Fruit fly (Drosophila melanogaster) whole organism, wandering third instar larva: ENCODE data around the gene CstF50.

ENCODE experiments used
- CG32264 ChIP-seq: fragments of 200-800 bp; sonication (Bioruptor generic); optimal IDR thresholded peaks from 2 replicates; lab custom pipeline; 2016; ENCODE audit warnings: missing biosample characterization, missing genetic modification characterization
- CG9705 ChIP-seq: fragments of 200-800 bp; sonication (Bioruptor generic); optimal IDR thresholded peaks from 2 replicates; lab custom pipeline; 2018; ENCODE audit warnings: missing biosample characterization, mild to moderate bottlenecking, missing genetic modification characterization
- CrebA ChIP-seq: fragments of 200-800 bp; sonication (Bioruptor generic); optimal IDR thresholded peaks from 2 replicates; lab custom pipeline; 2016; ENCODE audit warnings: missing biosample characterization, mild to moderate bottlenecking, missing genetic modification characterization, borderline replicate concordance
- Dfd ChIP-seq: fragments of >200 bp; optimal IDR thresholded peaks from 2 replicates; lab custom pipeline; 2017; ENCODE audit warnings: missing biosample characterization, missing genetic modification characterization
- Dif ChIP-seq: fragments of 200-275, 200-300 bp; sonication (Bioruptor generic); optimal IDR thresholded peaks from 2 replicates; lab custom pipeline; 2018; ENCODE audit warnings: missing biosample characterization, missing genetic modification characterization; ENCODE audit not compliant: partially characterized antibody
- HLH106 ChIP-seq: fragments of 200-800 bp; optimal IDR thresholded peaks from 3 replicates; lab custom pipeline; 2019; ENCODE audit warnings: missing biosample characterization, mild to moderate bottlenecking, missing genetic modification characterization, moderate library complexity
- Hr78 ChIP-seq: fragments of >200 bp; optimal IDR thresholded peaks from 2 replicates; lab custom pipeline; 2017; ENCODE audit warnings: missing biosample characterization, missing genetic modification characterization
- Hr83 ChIP-seq: fragments of 200-300 bp; sonication (Bioruptor generic); optimal IDR thresholded peaks from 2 replicates; lab custom pipeline; 2016; ENCODE audit warnings: missing biosample characterization, mild to moderate bottlenecking, missing genetic modification characterization, moderate library complexity; ENCODE audit not compliant: poor library complexity, severe bottlenecking
- Jra ChIP-seq: sonication (Bioruptor generic); optimal IDR thresholded peaks from 2 replicates; lab custom pipeline; 2016; ENCODE audit warnings: missing biosample characterization, missing genetic modification characterization
- Mio ChIP-seq: sonication (Bioruptor generic); optimal IDR thresholded peaks from 2 replicates; lab custom pipeline; 2016; ENCODE audit warnings: missing biosample characterization, missing genetic modification characterization
- OdsH ChIP-seq: fragments of 200-800 bp; sonication (Bioruptor generic); optimal IDR thresholded peaks from 2 replicates; lab custom pipeline; 2016; ENCODE audit warnings: missing biosample characterization, mild to moderate bottlenecking, missing genetic modification characterization
- Rel ChIP-seq, 2 experiments: fragments of 200-800 bp; sonication (Bioruptor generic) in 1 of 2; optimal IDR thresholded peaks; 2 replicates in 1 of 2; 3 replicates in 1 of 2; lab custom pipeline; 2016 to 2019; ENCODE audit warnings: mild to moderate bottlenecking in 2 of 2, missing biosample characterization in 2 of 2, missing genetic modification characterization in 2 of 2, moderate library complexity in 1 of 2
- Sp1 ChIP-seq: fragments of 200-800 bp; sonication (Bioruptor generic); optimal IDR thresholded peaks from 3 replicates; lab custom pipeline; 2019; ENCODE audit warnings: missing biosample characterization, mild to moderate bottlenecking, missing genetic modification characterization, moderate library complexity
- br ChIP-seq: fragments of 200-800 bp; sonication (Bioruptor generic); optimal IDR thresholded peaks from 2 replicates; lab custom pipeline; 2016; ENCODE audit warnings: missing biosample characterization, missing genetic modification characterization
- brk ChIP-seq: fragments of 200-800 bp; sonication (Bioruptor generic); optimal IDR thresholded peaks from 2 replicates; lab custom pipeline; 2016; ENCODE audit warnings: missing biosample characterization, mild to moderate bottlenecking, missing genetic modification characterization
- dl ChIP-seq, 2 experiments: fragments of 175-275, 200-275 bp in 1 of 2; fragments of 200-275 bp in 1 of 2; sonication (Bioruptor generic); optimal IDR thresholded peaks; lab custom pipeline; 2018; ENCODE audit warnings: mild to moderate bottlenecking in 2 of 2, missing biosample characterization in 2 of 2, missing genetic modification characterization in 2 of 2, moderate library complexity in 2 of 2; ENCODE audit not compliant: partially characterized antibody in 2 of 2, insufficient read depth in 1 of 2
- dsf ChIP-seq: sonication (Bioruptor generic); optimal IDR thresholded peaks from 2 replicates; lab custom pipeline; 2016; ENCODE audit warnings: missing biosample characterization, missing genetic modification characterization, borderline replicate concordance
- ey ChIP-seq: fragments of 200-800 bp; sonication (Bioruptor generic); optimal IDR thresholded peaks from 2 replicates; lab custom pipeline; 2016; ENCODE audit warnings: missing biosample characterization, missing genetic modification characterization
- foxo ChIP-seq, 2 experiments: fragments of 200-800 bp; sonication (Bioruptor generic); optimal IDR thresholded peaks; 2 replicates in 1 of 2; 3 replicates in 1 of 2; lab custom pipeline; 2016 to 2017; ENCODE audit warnings: missing biosample characterization in 2 of 2, missing genetic modification characterization in 2 of 2
- fru ChIP-seq: fragments of 200-800 bp; sonication (Bioruptor generic); optimal IDR thresholded peaks from 3 replicates; lab custom pipeline; 2016; ENCODE audit warnings: missing biosample characterization, mild to moderate bottlenecking, missing genetic modification characterization
- h ChIP-seq: fragments of 200-800 bp; sonication (Bioruptor generic); optimal IDR thresholded peaks from 3 replicates; lab custom pipeline; 2016; ENCODE audit warnings: missing biosample characterization, mild to moderate bottlenecking, missing genetic modification characterization
- jim ChIP-seq: fragments of 175-275, 200-325 bp; sonication (Bioruptor generic); optimal IDR thresholded peaks from 2 replicates; lab custom pipeline; 2016; ENCODE audit warnings: missing biosample characterization, mild to moderate bottlenecking, missing genetic modification characterization
- lola ChIP-seq: fragments of >200 bp; optimal IDR thresholded peaks from 2 replicates; lab custom pipeline; 2017; ENCODE audit warnings: missing biosample characterization, missing genetic modification characterization
- psq ChIP-seq: fragments of 200-800 bp; sonication (Bioruptor generic); optimal IDR thresholded peaks from 3 replicates; lab custom pipeline; 2017; ENCODE audit warnings: missing biosample characterization, mild to moderate bottlenecking, missing genetic modification characterization, moderate library complexity
- rgr ChIP-seq: fragments of 200-800 bp; sonication (Bioruptor generic); optimal IDR thresholded peaks from 3 replicates; lab custom pipeline; 2016; ENCODE audit warnings: missing biosample characterization, mild to moderate bottlenecking, missing genetic modification characterization
- sage ChIP-seq: fragments of 200-800 bp; sonication (Bioruptor generic); optimal IDR thresholded peaks from 2 replicates; lab custom pipeline; 2016; ENCODE audit warnings: missing biosample characterization, mild to moderate bottlenecking, missing genetic modification characterization
- tai ChIP-seq: sonication (Bioruptor generic); optimal IDR thresholded peaks from 2 replicates; lab custom pipeline; 2016; ENCODE audit warnings: missing biosample characterization, missing genetic modification characterization
- usp ChIP-seq: fragments of >200 bp; optimal IDR thresholded peaks from 2 replicates; lab custom pipeline; 2017; ENCODE audit warnings: missing biosample characterization, missing genetic modification characterization
- woc ChIP-seq: sonication (Bioruptor generic); optimal IDR thresholded peaks from 2 replicates; lab custom pipeline; 2016; ENCODE audit warnings: missing biosample characterization, mild to moderate bottlenecking, missing genetic modification characterization

CstF50 gene

DNA sequence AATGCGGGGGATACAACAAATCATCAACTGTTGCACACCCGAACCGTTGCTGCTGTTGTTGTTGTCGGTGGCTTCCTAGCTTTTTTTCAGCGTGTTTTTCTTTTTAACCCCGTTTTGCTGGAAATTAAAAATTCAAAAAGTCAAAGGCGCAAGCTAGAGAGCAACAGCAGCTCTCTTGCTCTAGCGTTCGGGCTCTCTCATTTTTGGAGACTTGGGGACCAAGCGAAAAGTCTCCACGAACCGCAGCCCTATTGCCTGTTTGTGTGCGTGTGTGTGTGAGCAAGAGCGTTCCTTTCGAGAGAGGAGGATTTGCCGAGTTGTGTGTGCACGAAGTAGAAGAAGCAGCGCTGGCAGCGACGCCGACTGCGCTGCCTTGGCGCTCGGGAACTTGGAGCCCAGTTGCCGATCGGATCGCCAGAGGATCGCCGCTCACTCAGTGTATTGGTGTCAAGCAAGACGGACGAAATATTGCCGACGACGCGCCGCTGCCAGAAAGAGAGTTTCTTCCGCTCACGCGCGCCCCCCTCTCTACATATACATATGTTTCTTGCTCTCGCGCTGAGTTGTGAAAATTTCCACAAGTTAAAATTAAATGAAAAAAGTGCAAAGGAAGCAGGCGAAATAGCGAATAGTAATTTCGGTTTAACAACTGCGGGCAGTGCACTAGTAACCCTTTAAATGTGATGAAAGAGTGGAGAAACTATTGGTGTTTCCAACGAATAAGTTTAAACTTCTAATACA, 12.0 kb downstream of the CstF50 start:
- TF ChIP-seq rgr = peak; percentile 31
- TF ChIP-seq Dif (GFP tag; lab: Kevin White, UChicago) = peak; percentile 65
- TF ChIP-seq Hr83 = no peak
- TF ChIP-seq ey (GFP tag; lab: Kevin White, UChicago) = peak; percentile 12
- TF ChIP-seq h (GFP tag; lab: Kevin White, UChicago) = peak; percentile 26
- peak; percentile 16 for TF ChIP-seq br
- TF ChIP-seq Sp1 (GFP tag; lab: Kevin White, UChicago) = peak; percentile 23
- TF ChIP-seq foxo (GFP tag; optimal IDR thresholded peaks at IDR 0.05; lab: Kevin White, UChicago) = peak in 1 of 2 experiments; percentile 24
- peak; percentile 34 for TF ChIP-seq fru
- peak; percentile 13 for TF ChIP-seq woc (GFP tag; lab: Kevin White, UChicago)
- TF ChIP-seq brk (GFP tag; lab: Kevin White, UChicago) = no peak
- TF ChIP-seq dl (GFP tag; optimal IDR thresholded peaks at IDR 0.05; lab: Kevin White, UChicago; ENCODE audit: insufficient read depth in 1 of 2, partially characterized antibody in 2 of 2) = peak in 1 of 2 experiments; percentile 42
- no peak for TF ChIP-seq CG32264
- TF ChIP-seq CrebA = peak; percentile 60
- no peak for TF ChIP-seq Rel (GFP tag; optimal IDR thresholded peaks at IDR 0.05; lab: Kevin White, UChicago)
- TF ChIP-seq Rel (tag; optimal IDR thresholded peaks at IDR 0.05; lab: Kevin White, UChicago) = peak; percentile 36
- TF ChIP-seq jim (GFP tag; lab: Kevin White, UChicago) = peak; percentile 16
- TF ChIP-seq HLH106 (tag; lab: Kevin White, UChicago) = no peak
- TF ChIP-seq, all 38 proteins: peak for 13

DNA sequence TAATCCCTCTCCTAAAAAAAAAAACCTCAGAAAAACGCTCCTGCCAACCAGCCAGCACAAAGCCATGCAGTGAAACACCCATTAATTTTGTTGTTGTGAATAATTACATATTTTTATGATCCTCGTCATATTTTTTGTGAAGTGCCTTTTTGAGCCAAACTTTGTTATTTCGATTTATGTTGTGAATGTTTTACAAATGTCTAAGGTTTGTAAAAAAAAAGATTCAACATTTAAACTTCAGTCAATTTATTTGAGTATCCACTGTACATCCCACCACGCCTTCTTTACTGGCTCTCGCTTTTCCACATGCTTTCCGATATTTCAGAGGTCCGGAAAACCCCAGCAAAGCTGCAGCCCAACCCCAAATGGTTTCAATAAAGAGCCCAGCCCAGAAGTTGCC, 12.6 kb downstream of the CstF50 start:
- TF ChIP-seq dsf (GFP tag; lab: Kevin White, UChicago) (no peak), foxo (GFP tag; optimal IDR thresholded peaks at IDR 0.05; lab: Kevin White, UChicago) (no peak), CrebA (no peak), Jra (GFP tag; lab: Kevin White, UChicago) (no peak), br (no peak), Hr78 (GFP tag; lab: Kevin White, UChicago) (no peak), CG9705 (GFP tag; lab: Kevin White, UChicago) (no peak), woc (GFP tag; lab: Kevin White, UChicago) (no peak), psq (GFP tag; lab: Kevin White, UChicago) (no peak), sage (GFP tag; lab: Kevin White, UChicago) (no peak), lola (GFP tag; lab: Kevin White, UChicago) (no peak), usp (GFP tag; lab: Kevin White, UChicago) (no peak), Dif (GFP tag; lab: Kevin White, UChicago) (no peak)

DNA sequence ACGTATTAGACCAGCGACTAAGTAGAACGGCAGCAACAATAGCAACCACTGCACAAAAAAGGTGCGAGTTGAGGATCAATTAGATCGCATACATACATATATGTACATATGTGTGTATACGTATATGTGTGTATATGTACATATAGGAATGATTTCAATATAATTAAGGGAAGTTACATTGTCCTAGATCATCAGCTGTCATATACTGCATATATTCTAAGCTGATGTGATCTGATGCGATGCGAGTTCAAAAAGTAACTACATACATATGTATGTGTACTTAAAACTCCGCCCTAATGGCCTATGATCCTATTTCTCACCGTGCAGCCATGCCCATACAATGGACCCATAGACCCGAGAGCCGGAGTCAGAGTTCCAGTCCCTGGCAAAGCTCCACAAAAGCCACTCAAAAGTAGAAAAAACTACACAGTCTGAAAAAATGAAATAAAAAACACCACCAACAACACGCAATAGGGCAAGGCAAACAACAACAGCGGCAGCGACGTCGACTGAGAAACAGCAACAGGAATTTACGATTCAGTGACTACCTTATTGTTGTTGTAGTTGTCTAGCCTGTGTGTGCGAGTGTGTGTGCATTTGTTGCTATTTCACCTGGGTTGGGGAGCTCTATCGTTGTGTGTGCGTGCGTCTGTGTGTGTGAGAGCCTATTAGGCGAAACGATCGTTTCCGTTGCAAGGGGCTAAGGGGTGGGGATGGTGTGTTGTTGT, 13.4 kb downstream of the CstF50 start:
- TF ChIP-seq OdsH (GFP tag; lab: Kevin White, UChicago) (no peak), Dfd (GFP tag; lab: Kevin White, UChicago) (peak; percentile 50), usp (GFP tag; lab: Kevin White, UChicago) (no peak)
- TF ChIP-seq, all 38 proteins: peak for 1

DNA sequence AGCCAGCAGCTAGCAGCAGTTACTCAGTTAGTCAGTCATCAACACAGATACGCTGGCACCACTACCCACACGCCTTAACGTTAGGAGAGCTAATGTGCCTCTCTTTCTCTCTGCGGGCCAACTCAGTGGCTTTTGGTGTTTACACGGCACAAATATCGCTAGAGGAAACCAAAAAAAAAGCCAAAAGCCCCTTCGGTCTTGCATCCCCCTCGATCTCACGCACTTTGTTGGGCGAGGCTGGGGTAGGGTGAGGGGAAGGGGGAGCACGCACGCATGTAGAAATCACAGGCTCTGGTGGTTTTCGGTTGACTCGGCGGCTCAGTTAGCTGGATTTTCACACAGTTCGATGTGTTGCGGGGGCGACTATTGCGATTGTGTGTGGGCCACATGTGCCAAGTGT, 14.8 kb downstream of the CstF50 start:
- TF ChIP-seq Dif (GFP tag; lab: Kevin White, UChicago) = peak; percentile 14
- no peak for TF ChIP-seq Mio (GFP tag; lab: Kevin White, UChicago)
- no peak for TF ChIP-seq tai (GFP tag; lab: Kevin White, UChicago)
- TF ChIP-seq dl (GFP tag; optimal IDR thresholded peaks at IDR 0.05; lab: Kevin White, UChicago; ENCODE audit: insufficient read depth in 1 of 2, partially characterized antibody in 2 of 2) = peak in 1 of 2 experiments; percentile 20
- TF ChIP-seq Hr83 = peak; percentile 0
